Worm (Caenorhabditis elegans): ENCODE results near the gene Y45F3A.4.

DNA sequence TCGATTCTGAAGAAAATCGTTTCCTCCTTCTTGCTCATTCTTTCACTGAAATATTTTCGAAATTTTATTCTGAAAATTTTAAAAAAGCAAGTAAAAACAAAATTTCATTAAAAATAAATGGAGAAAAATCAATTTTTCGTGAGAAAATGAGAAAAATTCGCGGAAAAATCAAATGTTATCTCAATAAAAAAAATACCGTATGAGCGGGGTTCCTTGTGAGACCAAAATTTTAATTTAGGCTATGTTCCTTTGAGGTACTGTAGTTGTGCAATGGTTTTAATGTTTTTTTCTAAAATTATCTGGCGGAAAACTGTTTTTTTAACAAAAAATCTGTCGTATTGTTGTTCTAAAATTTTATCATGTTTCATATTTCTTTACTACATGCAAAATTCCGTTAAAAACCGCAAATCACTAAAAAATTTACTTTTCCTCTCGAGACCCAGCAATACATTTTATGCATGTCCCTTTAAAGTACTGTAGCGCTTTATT is 25.0 kb upstream of the Y45F3A.4 start, which contains the start of gene epg-6:
- no peak for TF ChIP-seq unc-55 (GFP tag; optimal IDR thresholded peaks at IDR 0.05)
- no peak for TF ChIP-seq snpc-4 (tag; optimal IDR thresholded peaks at IDR 0.05)
- no peak for TF ChIP-seq elt-3 (tag; optimal IDR thresholded peaks at IDR 0.05)
- no peak for TF ChIP-seq sem-4 (tag; optimal IDR thresholded peaks at IDR 0.05)
- no peak for TF ChIP-seq ztf-4 (tag; optimal IDR thresholded peaks at IDR 0.05)
- TF ChIP-seq nhr-11 (tag; optimal IDR thresholded peaks at IDR 0.05): no peak
- TF ChIP-seq unc-62 (GFP tag; optimal IDR thresholded peaks at IDR 0.05): no peak
- TF ChIP-seq lin-13 (GFP tag; optimal IDR thresholded peaks at IDR 0.05): no peak
- no peak for TF ChIP-seq lin-39 (tag; optimal IDR thresholded peaks at IDR 0.05)
- no peak for TF ChIP-seq ztf-11 (tag; optimal IDR thresholded peaks at IDR 0.05)
- TF ChIP-seq F13H6.1 (tag; optimal IDR thresholded peaks at IDR 0.05): no peak
- TF ChIP-seq nhr-237 (tag; optimal IDR thresholded peaks at IDR 0.05): no peak
- no peak for TF ChIP-seq sma-9 (GFP tag; optimal IDR thresholded peaks at IDR 0.05)
- no peak for TF ChIP-seq sma-9 (tag; optimal IDR thresholded peaks at IDR 0.05)
- no peak for TF ChIP-seq unc-39 (tag; optimal IDR thresholded peaks at IDR 0.05)
